Fruit fly (Drosophila melanogaster) whole organism, embryonic: ENCODE results near the gene CG13671.

Experiments used
- Abd-B ChIP-seq: fragments of 200-800 bp; sonication (Bioruptor generic); optimal IDR thresholded peaks from 2 replicates; lab custom pipeline; 2018; ENCODE audit warnings: missing biosample characterization, mild to moderate bottlenecking, missing genetic modification characterization, moderate library complexity
- CG10274 ChIP-seq: fragments of 200-800 bp; sonication (Bioruptor generic); optimal IDR thresholded peaks from 3 replicates; lab custom pipeline; 2017; ENCODE audit warnings: missing biosample characterization, mild to moderate bottlenecking, missing genetic modification characterization
- CG12219 ChIP-seq: fragments of 200-800 bp; sonication (Bioruptor generic); optimal IDR thresholded peaks from 3 replicates; lab custom pipeline; 2018; ENCODE audit warnings: missing biosample characterization, mild to moderate bottlenecking, missing genetic modification characterization
- CG12236 ChIP-seq: fragments of 200-800 bp; sonication (Bioruptor generic); optimal IDR thresholded peaks from 2 replicates; lab custom pipeline; 2016; ENCODE audit warnings: missing biosample characterization, missing genetic modification characterization
- CG13894 ChIP-seq: fragments of 200-800 bp; sonication (Bioruptor generic); optimal IDR thresholded peaks from 3 replicates; lab custom pipeline; 2018; ENCODE audit warnings: missing biosample characterization, mild to moderate bottlenecking, missing genetic modification characterization, moderate library complexity
- CG14710 ChIP-seq: fragments of 200-800 bp; sonication (Bioruptor generic); optimal IDR thresholded peaks from 3 replicates; lab custom pipeline; 2019; ENCODE audit warnings: missing biosample characterization, mild to moderate bottlenecking, missing genetic modification characterization, moderate library complexity
- CG16813 ChIP-seq: fragments of 200-800 bp; sonication (Bioruptor generic); IDR thresholded peaks from 3 replicates; pipeline ENCODE4 v1.3.6; 2022; ENCODE audit warnings: missing biosample characterization, missing genetic modification characterization; ENCODE audit not compliant: partially characterized antibody
- CG17361 ChIP-seq: fragments of 200-800 bp; sonication (Bioruptor generic); IDR thresholded peaks from 3 replicates; pipeline ENCODE4 v1.3.6; 2022; ENCODE audit warnings: missing biosample characterization, missing genetic modification characterization
- CG1832 ChIP-seq: fragments of 200-800 bp; sonication (Bioruptor generic); optimal IDR thresholded peaks from 2 replicates; lab custom pipeline; 2017; ENCODE audit warnings: missing biosample characterization, mild to moderate bottlenecking, missing genetic modification characterization, inconsistent platforms
- CG18764 ChIP-seq: fragments of 200-800 bp; sonication (Bioruptor generic); optimal IDR thresholded peaks from 3 replicates; lab custom pipeline; 2016; ENCODE audit warnings: missing biosample characterization, missing genetic modification characterization
- CG2678 ChIP-seq: fragments of 200-800 bp; sonication (Bioruptor generic); optimal IDR thresholded peaks from 3 replicates; lab custom pipeline; 2019; ENCODE audit warnings: missing biosample characterization, mild to moderate bottlenecking, missing genetic modification characterization, moderate library complexity
- CG30403 ChIP-seq: fragments of 200-800 bp; sonication (Bioruptor generic); optimal IDR thresholded peaks from 3 replicates; lab custom pipeline; 2016; ENCODE audit warnings: missing biosample characterization, missing genetic modification characterization
- CG4424 ChIP-seq: fragments of 200-800 bp; sonication (Bioruptor generic); optimal IDR thresholded peaks from 3 replicates; lab custom pipeline; 2016; ENCODE audit warnings: missing biosample characterization, missing genetic modification characterization
- CG6813 ChIP-seq: fragments of 200-800 bp; sonication (Bioruptor generic); optimal IDR thresholded peaks from 2 replicates; lab custom pipeline; 2017; ENCODE audit warnings: missing biosample characterization, missing genetic modification characterization, mild to moderate bottlenecking, moderate library complexity, missing genetic modification reagents
- CG7839 ChIP-seq: fragments of 200-800 bp; sonication (Bioruptor generic); optimal IDR thresholded peaks from 3 replicates; lab custom pipeline; 2018; ENCODE audit warnings: missing biosample characterization, mild to moderate bottlenecking, missing genetic modification characterization, moderate library complexity
- CG9727 ChIP-seq: fragments of 200-800 bp; sonication (Bioruptor generic); optimal IDR thresholded peaks from 3 replicates; lab custom pipeline; 2017; ENCODE audit warnings: missing biosample characterization, mild to moderate bottlenecking, missing genetic modification characterization
- CG9817 ChIP-seq: fragments of 200-800 bp; sonication (Bioruptor generic); optimal IDR thresholded peaks from 2 replicates; lab custom pipeline; 2018; ENCODE audit warnings: missing biosample characterization, mild to moderate bottlenecking, missing genetic modification characterization, moderate library complexity
- Dek ChIP-seq: fragments of 200-800 bp; sonication (Bioruptor generic); optimal IDR thresholded peaks from 3 replicates; lab custom pipeline; 2019; ENCODE audit warnings: missing biosample characterization, mild to moderate bottlenecking, missing genetic modification characterization, moderate library complexity
- Eip74EF ChIP-seq, 2 experiments: fragments of 200-800 bp in 1 of 2; fragments of >200 bp in 1 of 2; sonication (Bioruptor generic) in 1 of 2; optimal IDR thresholded peaks; 2 replicates each; lab custom pipeline; 2017 to 2019; ENCODE audit warnings: missing biosample characterization in 2 of 2, missing genetic modification characterization in 2 of 2, mild to moderate bottlenecking in 1 of 2, moderate library complexity in 1 of 2
- H2.0 ChIP-seq: fragments of 200-800 bp; sonication (Bioruptor generic); IDR thresholded peaks from 2 replicates; pipeline ENCODE4 v1.3.6; 2022; ENCODE audit warnings: missing biosample characterization, missing genetic modification characterization
- HLH54F ChIP-seq: fragments of 200-800 bp; sonication (Bioruptor generic); optimal IDR thresholded peaks from 3 replicates; lab custom pipeline; 2016; ENCODE audit warnings: missing biosample characterization, missing genetic modification characterization
- Hey ChIP-seq: fragments of 200-800 bp; sonication (Bioruptor generic); optimal IDR thresholded peaks from 3 replicates; lab custom pipeline; 2018; ENCODE audit warnings: missing biosample characterization, mild to moderate bottlenecking, missing genetic modification characterization
- Hr51 ChIP-seq, 2 experiments: fragments of 200-800 bp; sonication (Bioruptor generic); optimal IDR thresholded peaks; 2 replicates in 1 of 2; 3 replicates in 1 of 2; lab custom pipeline; 2016 to 2018; ENCODE audit warnings: missing biosample characterization in 2 of 2, missing genetic modification characterization in 2 of 2, mild to moderate bottlenecking in 1 of 2, moderate library complexity in 1 of 2
- Hr78 ChIP-seq, 2 experiments: fragments of 200-800 bp in 1 of 2; fragments of >200 bp in 1 of 2; sonication (Bioruptor generic) in 1 of 2; optimal IDR thresholded peaks; 2 replicates each; lab custom pipeline; 2017 to 2019; ENCODE audit warnings: missing biosample characterization in 2 of 2, missing genetic modification characterization in 2 of 2, mild to moderate bottlenecking in 1 of 2, moderate library complexity in 1 of 2
- Kr ChIP-seq: fragments of 200-800 bp; sonication (Bioruptor generic); optimal IDR thresholded peaks from 2 replicates; lab custom pipeline; 2017; ENCODE audit warnings: missing biosample characterization, mild to moderate bottlenecking, missing genetic modification characterization
- Oli ChIP-seq: fragments of 200-800 bp; sonication (Bioruptor generic); optimal IDR thresholded peaks from 2 replicates; lab custom pipeline; 2018; ENCODE audit warnings: missing biosample characterization, mild to moderate bottlenecking, missing genetic modification characterization, moderate library complexity
- TFAM ChIP-seq: fragments of 200-800 bp; sonication (Bioruptor generic); optimal IDR thresholded peaks from 2 replicates; lab custom pipeline; 2017; ENCODE audit warnings: missing biosample characterization, missing genetic modification characterization, inconsistent platforms
- Usf ChIP-seq: fragments of 200-800 bp; sonication (Bioruptor generic); optimal IDR thresholded peaks from 2 replicates; lab custom pipeline; 2017; ENCODE audit warnings: missing genotype, missing biosample characterization, missing genetic modification characterization
- Xbp1 ChIP-seq: fragments of 200-800 bp; sonication (Bioruptor generic); optimal IDR thresholded peaks from 3 replicates; lab custom pipeline; 2016; ENCODE audit warnings: missing biosample characterization, mild to moderate bottlenecking, missing genetic modification characterization
- ab ChIP-seq: fragments of 200-800 bp; sonication (Bioruptor generic); optimal IDR thresholded peaks from 2 replicates; lab custom pipeline; 2016; ENCODE audit warnings: missing biosample characterization, missing genetic modification characterization
- ash1 ChIP-seq: fragments of 200-800 bp; sonication (Bioruptor generic); optimal IDR thresholded peaks from 2 replicates; lab custom pipeline; 2018; ENCODE audit warnings: missing biosample characterization, mild to moderate bottlenecking, missing genetic modification characterization
- bsh ChIP-seq, 2 experiments: fragments of 200-800 bp; sonication (Bioruptor generic); optimal IDR thresholded peaks; 2 replicates each; lab custom pipeline; 2017 to 2018; ENCODE audit warnings: mild to moderate bottlenecking in 2 of 2, missing biosample characterization in 2 of 2, missing genetic modification characterization in 2 of 2, moderate library complexity in 1 of 2
- crc ChIP-seq: fragments of 200-800 bp; sonication (Bioruptor generic); optimal IDR thresholded peaks from 2 replicates; lab custom pipeline; 2016; ENCODE audit warnings: missing biosample characterization, missing genetic modification characterization
- crol ChIP-seq: fragments of 200-800 bp; sonication (Bioruptor generic); IDR thresholded peaks from 2 replicates; pipeline ENCODE4 v1.3.6; 2022; ENCODE audit warnings: missing biosample characterization, missing genetic modification characterization
- dm ChIP-seq: fragments of 200-800 bp; sonication (Bioruptor generic); optimal IDR thresholded peaks from 3 replicates; lab custom pipeline; 2016; ENCODE audit warnings: missing biosample characterization, missing genetic modification characterization
- dmrt99B ChIP-seq: fragments of 200-800 bp; sonication (Bioruptor generic); optimal IDR thresholded peaks from 2 replicates; lab custom pipeline; 2018; ENCODE audit warnings: missing biosample characterization, mild to moderate bottlenecking, missing genetic modification characterization, moderate library complexity
- dysf ChIP-seq: fragments of 200-800 bp; sonication (Bioruptor generic); IDR thresholded peaks from 3 replicates; pipeline ENCODE4 v1.3.6; 2022; ENCODE audit warnings: missing biosample characterization, missing genetic modification characterization
- ems ChIP-seq: fragments of 200-800 bp; sonication (Bioruptor generic); optimal IDR thresholded peaks from 3 replicates; lab custom pipeline; 2016; ENCODE audit warnings: missing biosample characterization, missing genetic modification characterization
- fd102C ChIP-seq: fragments of 200-800 bp; sonication (Bioruptor generic); optimal IDR thresholded peaks from 2 replicates; lab custom pipeline; 2018; ENCODE audit warnings: missing biosample characterization, mild to moderate bottlenecking, missing genetic modification characterization, moderate library complexity
- gfzf ChIP-seq: fragments of 200-800 bp; sonication (Bioruptor generic); optimal IDR thresholded peaks from 2 replicates; lab custom pipeline; 2016; ENCODE audit warnings: missing biosample characterization, mild to moderate bottlenecking, missing genetic modification characterization, moderate library complexity
- p53 ChIP-seq: fragments of 200-800 bp; sonication (Bioruptor generic); optimal IDR thresholded peaks from 2 replicates; lab custom pipeline; 2016; ENCODE audit warnings: missing biosample characterization, missing genetic modification characterization
- pho ChIP-seq: fragments of 200-800 bp; sonication (Bioruptor generic); optimal IDR thresholded peaks from 2 replicates; lab custom pipeline; 2016; ENCODE audit warnings: missing biosample characterization, missing genetic modification characterization
- sisA ChIP-seq: fragments of 200-800 bp; sonication (Bioruptor generic); IDR thresholded peaks from 2 replicates; pipeline ENCODE4 v1.3.6; 2022; ENCODE audit warnings: missing biosample characterization, missing genetic modification characterization
- sr ChIP-seq: fragments of 200-800 bp; sonication (Bioruptor generic); IDR thresholded peaks from 3 replicates; pipeline ENCODE4 v1.3.6; 2022; ENCODE audit warnings: missing biosample characterization, missing genetic modification characterization
- unc-4 ChIP-seq: fragments of 200-800 bp; sonication (Bioruptor generic); IDR thresholded peaks from 2 replicates; pipeline ENCODE4 v1.3.6; 2022; ENCODE audit warnings: missing biosample characterization, missing genetic modification characterization; ENCODE audit not compliant: partially characterized antibody
- zfh1 ChIP-seq: fragments of 200-800 bp; sonication (Bioruptor generic); IDR thresholded peaks from 3 replicates; pipeline ENCODE4 v1.3.6; 2022; ENCODE audit warnings: missing biosample characterization, missing genetic modification characterization

CG13671 gene

DNA sequence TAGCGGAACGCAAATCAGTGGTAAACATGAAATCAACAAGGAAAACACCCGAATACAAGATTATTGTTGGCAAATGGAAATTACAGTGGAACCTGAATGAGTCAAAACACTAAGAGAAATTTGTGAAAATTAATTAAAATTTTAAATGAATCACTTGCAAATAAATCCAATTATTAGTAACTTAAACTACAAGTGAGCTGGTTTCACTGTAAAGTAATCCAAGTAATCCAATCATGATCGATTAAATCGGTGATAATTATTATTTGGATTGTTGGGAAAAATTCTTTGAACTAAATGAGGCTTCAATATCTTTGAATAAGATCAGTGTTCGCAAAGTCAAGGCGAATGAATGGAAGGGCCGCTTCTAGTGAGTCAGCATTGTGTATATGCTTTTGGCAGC, 11.5 kb upstream of the CG13671 start (continued):
- TF ChIP-seq ab (GFP tag; lab: Kevin White, UChicago), result no peak
- 0 out of 2 replicates have a peak, but pooled peaks have one; percentile 34 for TF ChIP-seq H2.0 (GFP tag; lab: Robert Waterston, UW)
- TF ChIP-seq Usf (GFP tag; lab: Kevin White, UChicago), result no peak
- peak; percentile 17 for TF ChIP-seq dmrt99B (tag; lab: Kevin White, UChicago)
- TF ChIP-seq Oli (tag; lab: Kevin White, UChicago), result peak; percentile 41
- TF ChIP-seq CG7839, result peak; percentile 37
- TF ChIP-seq sr (GFP tag; lab: Robert Waterston, UW), result no peak
- TF ChIP-seq CG18764 (GFP tag; lab: Kevin White, UChicago), result no peak
- no peak for TF ChIP-seq Kr (GFP tag; lab: Kevin White, UChicago)
- no peak for TF ChIP-seq unc-4 (GFP tag; lab: Robert Waterston, UW)
- TF ChIP-seq Xbp1 (GFP tag; lab: Kevin White, UChicago), result peak; percentile 2
- TF ChIP-seq CG2678 (tag; lab: Kevin White, UChicago), result peak; percentile 48
- TF ChIP-seq bsh (GFP tag; optimal IDR thresholded peaks at IDR 0.05; lab: Kevin White, UChicago), result peak in 1 of 2 experiments; percentile 18
- TF ChIP-seq dm, result no peak
- peak; percentile 29 for TF ChIP-seq CG30403 (GFP tag; lab: Kevin White, UChicago)
- TF ChIP-seq TFAM (GFP tag; lab: Kevin White, UChicago), result no peak
- TF ChIP-seq, all 482 proteins: peak for 56

DNA sequence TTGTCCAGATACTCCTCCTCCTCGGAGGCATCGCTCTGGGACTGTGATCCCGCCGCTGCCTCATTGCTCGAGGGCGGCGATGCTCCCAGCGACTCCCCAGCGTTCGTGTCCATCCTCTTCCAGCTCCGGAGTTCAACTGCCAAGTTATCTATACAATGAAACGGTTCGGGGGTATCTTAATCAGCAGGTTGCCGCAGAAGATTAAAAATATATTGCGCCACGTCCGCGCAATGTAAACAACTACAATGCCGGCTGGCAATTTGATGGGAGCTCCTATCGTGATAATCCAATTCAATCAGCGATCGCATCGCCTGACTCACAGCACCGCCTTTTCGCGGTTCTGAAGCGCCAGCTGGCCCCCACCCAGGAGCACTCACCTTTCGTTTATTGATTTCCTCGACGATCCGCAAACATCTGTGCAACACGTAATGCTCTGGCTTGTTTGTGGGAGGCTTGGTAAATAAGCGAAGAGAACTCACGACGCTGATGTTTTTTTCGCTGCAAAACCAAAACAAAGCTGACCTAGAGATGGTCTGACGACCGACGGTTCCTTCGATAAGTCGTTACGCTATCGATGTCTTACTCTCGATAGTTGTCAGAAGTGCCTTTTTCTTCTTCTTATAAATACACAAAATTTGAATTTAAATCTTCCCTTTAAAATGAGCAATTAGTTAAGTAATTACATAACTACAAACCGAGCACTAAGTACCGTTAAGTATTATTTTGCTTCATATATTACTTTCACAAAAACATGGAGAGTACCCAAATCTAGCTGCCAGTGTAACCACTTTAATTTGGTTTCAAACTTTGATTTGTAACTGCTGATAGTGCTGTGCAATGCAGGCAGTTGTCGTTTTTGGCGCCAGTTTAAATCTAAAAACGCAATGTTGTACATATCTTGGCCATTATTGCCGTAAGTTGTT, 10.3 kb upstream of the CG13671 start, which contains the start of gene cert:
TSS of gene cert (minus strand) at position 535 of the 923 bp plus-strand sequence.
- peak; percentile 14 for TF ChIP-seq Hey (tag; lab: Kevin White, UChicago)
- TF ChIP-seq CG14710 (tag; lab: Kevin White, UChicago), result peak; percentile 99
- no peak for TF ChIP-seq fd102C (GFP tag; lab: Kevin White, UChicago)
- no peak for TF ChIP-seq CG12219 (GFP tag; lab: Kevin White, UChicago)
- TF ChIP-seq CG10274 (GFP tag; lab: Kevin White, UChicago), result no peak
- TF ChIP-seq CG6813, result peak; percentile 38
- TF ChIP-seq HLH54F (GFP tag; lab: Kevin White, UChicago), result no peak
- TF ChIP-seq CG1832, result no peak
- peak in 1 of 2 experiments; percentile 20 for TF ChIP-seq Eip74EF (GFP tag; optimal IDR thresholded peaks at IDR 0.05; lab: Kevin White, UChicago)
- no peak for TF ChIP-seq CG12236 (GFP tag; lab: Kevin White, UChicago)
- peak; percentile 89 for TF ChIP-seq CG16813
- TF ChIP-seq Abd-B (GFP tag; lab: Kevin White, UChicago), result peak; percentile 16
- TF ChIP-seq crc (GFP tag; lab: Kevin White, UChicago), result no peak
- TF ChIP-seq dysf (GFP tag; lab: Robert Waterston, UW), result no peak
- peak; percentile 45 for TF ChIP-seq pho (GFP tag; lab: Kevin White, UChicago)
- no peak for TF ChIP-seq CG9817 (tag; lab: Kevin White, UChicago)
- TF ChIP-seq CG13894 (tag; lab: Kevin White, UChicago), result no peak
- TF ChIP-seq Hr51 (GFP tag; optimal IDR thresholded peaks at IDR 0.05; lab: Kevin White, UChicago), result no peak
- TF ChIP-seq Dek (tag; lab: Kevin White, UChicago), result no peak
- no peak for TF ChIP-seq zfh1
- no peak for TF ChIP-seq ash1 (GFP tag; lab: Kevin White, UChicago)
- peak; percentile 46 for TF ChIP-seq gfzf (GFP tag; lab: Kevin White, UChicago)
- TF ChIP-seq crol (GFP tag; lab: Robert Waterston, UW), result no peak
- peak; percentile 43 for TF ChIP-seq CG4424 (GFP tag; lab: Kevin White, UChicago)
- TF ChIP-seq Hr78 (GFP tag; optimal IDR thresholded peaks at IDR 0.05; lab: Kevin White, UChicago), result peak in 1 of 2 experiments; percentile 76
- peak; percentile 38 for TF ChIP-seq p53 (GFP tag; lab: Kevin White, UChicago)
- TF ChIP-seq CG9727 (GFP tag; lab: Kevin White, UChicago), result peak; percentile 28
- TF ChIP-seq CG17361, result peak; percentile 63; the same call in 2 of the 3 replicates
- no peak for TF ChIP-seq sisA
- TF ChIP-seq ems (GFP tag; lab: Kevin White, UChicago), result no peak
